Fruit fly (Drosophila melanogaster) whole organism, embryonic: ENCODE results near the gene CG32066.

Experiments
- Awh ChIP-seq: fragments of 200-800 bp; sonication (Bioruptor generic); IDR thresholded peaks from 2 replicates; pipeline ENCODE4, ENCODE4 v1.3.6; 2022; ENCODE audit warnings: missing biosample characterization, missing genetic modification characterization
- B-H1 ChIP-seq: fragments of 200-800 bp; sonication (Bioruptor generic); IDR thresholded peaks from 3 replicates; pipeline ENCODE4 v1.3.6; 2022; ENCODE audit warnings: missing biosample characterization, missing genetic modification characterization
- CG10147 ChIP-seq: fragments of 200-800 bp; sonication (Bioruptor generic); optimal IDR thresholded peaks from 2 replicates; lab custom pipeline; 2019; ENCODE audit warnings: missing biosample characterization, mild to moderate bottlenecking, missing genetic modification characterization, moderate library complexity
- CG10209 ChIP-seq: fragments of 200-800 bp; sonication (Bioruptor generic); optimal IDR thresholded peaks from 3 replicates; lab custom pipeline; 2017; ENCODE audit warnings: missing biosample characterization, mild to moderate bottlenecking, missing genetic modification characterization, missing genetic modification reagents
- CG11560 ChIP-seq: fragments of 200-800 bp; sonication (Bioruptor generic); IDR thresholded peaks from 3 replicates; pipeline ENCODE4 v1.3.6; 2022; ENCODE audit warnings: missing biosample characterization, missing genetic modification characterization
- CG12071 ChIP-seq: fragments of 200-800 bp; sonication (Bioruptor generic); optimal IDR thresholded peaks from 3 replicates; lab custom pipeline; 2018; ENCODE audit warnings: missing biosample characterization, mild to moderate bottlenecking, missing genetic modification characterization
- CG15514 ChIP-seq: fragments of 200-800 bp; sonication (Bioruptor generic); optimal IDR thresholded peaks from 3 replicates; lab custom pipeline; 2017; ENCODE audit warnings: missing biosample characterization, missing genetic modification characterization, mild to moderate bottlenecking, moderate library complexity, missing genetic modification reagents
- CG16779 ChIP-seq: fragments of 200-800 bp; sonication (Bioruptor generic); IDR thresholded peaks from 2 replicates; pipeline ENCODE4 v1.3.6; 2022; ENCODE audit warnings: missing biosample characterization, missing genetic modification characterization
- CG18262 ChIP-seq: fragments of 200-800 bp; optimal IDR thresholded peaks from 3 replicates; lab custom pipeline; 2019; ENCODE audit warnings: missing biosample characterization, mild to moderate bottlenecking, missing genetic modification characterization, moderate library complexity
- CG1832 ChIP-seq: fragments of 200-800 bp; sonication (Bioruptor generic); optimal IDR thresholded peaks from 2 replicates; lab custom pipeline; 2017; ENCODE audit warnings: missing biosample characterization, mild to moderate bottlenecking, missing genetic modification characterization, inconsistent platforms
- CG18476 ChIP-seq: fragments of 200-800 bp; sonication (Bioruptor generic); optimal IDR thresholded peaks from 2 replicates; lab custom pipeline; 2016; ENCODE audit warnings: missing biosample characterization, mild to moderate bottlenecking, missing genetic modification characterization
- CG2116 ChIP-seq: fragments of 200-800 bp; sonication (Bioruptor generic); optimal IDR thresholded peaks from 3 replicates; lab custom pipeline; 2018; ENCODE audit warnings: missing biosample characterization, mild to moderate bottlenecking, missing genetic modification characterization
- CG3407 ChIP-seq: fragments of 200-800 bp; sonication (Bioruptor generic); optimal IDR thresholded peaks from 2 replicates; lab custom pipeline; 2018; ENCODE audit warnings: missing biosample characterization, mild to moderate bottlenecking, missing genetic modification characterization
- CG3726 ChIP-seq: fragments of 200-800 bp; sonication (Bioruptor generic); IDR thresholded peaks from 3 replicates; pipeline ENCODE4, ENCODE4 v1.3.6; 2022; ENCODE audit warnings: missing biosample characterization, missing genetic modification characterization
- CG4360 ChIP-seq: fragments of 200-800 bp; sonication (Bioruptor generic); IDR thresholded peaks from 2 replicates; pipeline ENCODE4 v1.3.6; 2022; ENCODE audit warnings: missing biosample characterization, missing genetic modification characterization
- CG4424 ChIP-seq: fragments of 200-800 bp; sonication (Bioruptor generic); optimal IDR thresholded peaks from 3 replicates; lab custom pipeline; 2016; ENCODE audit warnings: missing biosample characterization, missing genetic modification characterization
- CG6254 ChIP-seq: fragments of 200-800 bp; sonication (Bioruptor generic); optimal IDR thresholded peaks from 3 replicates; lab custom pipeline; 2017; ENCODE audit warnings: mild to moderate bottlenecking, missing biosample characterization, missing genetic modification reagents, missing genetic modification characterization
- CG6854 ChIP-seq: fragments of 200-800 bp; sonication (Bioruptor generic); optimal IDR thresholded peaks from 3 replicates; lab custom pipeline; 2017; ENCODE audit warnings: missing biosample characterization, mild to moderate bottlenecking, missing genetic modification characterization
- CG7839 ChIP-seq: fragments of 200-800 bp; sonication (Bioruptor generic); optimal IDR thresholded peaks from 3 replicates; lab custom pipeline; 2018; ENCODE audit warnings: missing biosample characterization, mild to moderate bottlenecking, missing genetic modification characterization, moderate library complexity
- CG7963 ChIP-seq: fragments of 200-800 bp; sonication (Bioruptor generic); IDR thresholded peaks from 3 replicates; pipeline ENCODE4 v1.3.6; 2022; ENCODE audit warnings: missing biosample characterization, missing genetic modification characterization; ENCODE audit not compliant: partially characterized antibody
- CG8359 ChIP-seq: fragments of 200-800 bp; sonication (Bioruptor generic); optimal IDR thresholded peaks from 2 replicates; lab custom pipeline; 2017; ENCODE audit warnings: missing biosample characterization, mild to moderate bottlenecking, missing genetic modification characterization, borderline replicate concordance
- CG8924 ChIP-seq: fragments of 200-800 bp; optimal IDR thresholded peaks from 3 replicates; lab custom pipeline; 2019; ENCODE audit warnings: missing biosample characterization, mild to moderate bottlenecking, missing genetic modification characterization, moderate library complexity
- Chrac-16 ChIP-seq: fragments of 200-800 bp; sonication (Bioruptor generic); optimal IDR thresholded peaks from 3 replicates; lab custom pipeline; 2016; ENCODE audit warnings: missing biosample characterization, missing genetic modification characterization
- Dbx ChIP-seq: fragments of 200-800 bp; sonication (Bioruptor generic); IDR thresholded peaks from 3 replicates; pipeline ENCODE4 v1.3.6; 2022; ENCODE audit warnings: missing biosample characterization, missing genetic modification characterization
- Dfd ChIP-seq, 2 experiments: fragments of >200 bp; optimal IDR thresholded peaks; 2 replicates each; lab custom pipeline; 2017; ENCODE audit warnings: missing biosample characterization in 2 of 2, missing genetic modification characterization in 2 of 2
- Fer3 ChIP-seq: fragments of 200-800 bp; sonication (Bioruptor generic); optimal IDR thresholded peaks from 2 replicates; lab custom pipeline; 2018; ENCODE audit warnings: missing biosample characterization, mild to moderate bottlenecking, missing genetic modification characterization, moderate library complexity
- Hr78 ChIP-seq, 2 experiments: fragments of 200-800 bp in 1 of 2; fragments of >200 bp in 1 of 2; sonication (Bioruptor generic) in 1 of 2; optimal IDR thresholded peaks; 2 replicates each; lab custom pipeline; 2017 to 2019; ENCODE audit warnings: missing biosample characterization in 2 of 2, missing genetic modification characterization in 2 of 2, mild to moderate bottlenecking in 1 of 2, moderate library complexity in 1 of 2
- Med ChIP-seq: fragments of 200-800 bp; sonication (Bioruptor generic); peaks from one replicate; lab custom pipeline; 2016; ENCODE audit warnings: missing biosample characterization, missing genetic modification characterization, mild to moderate bottlenecking, inconsistent platforms, moderate library complexity
- Oaz ChIP-seq: fragments of 200-800 bp; sonication (Bioruptor generic); IDR thresholded peaks from 2 replicates; pipeline ENCODE4 v1.3.6; 2022; ENCODE audit warnings: missing biosample characterization, missing genetic modification characterization
- Oli ChIP-seq: fragments of 200-800 bp; sonication (Bioruptor generic); optimal IDR thresholded peaks from 2 replicates; lab custom pipeline; 2018; ENCODE audit warnings: missing biosample characterization, mild to moderate bottlenecking, missing genetic modification characterization, moderate library complexity
- Stat92E ChIP-seq, 3 experiments: fragments of >200 bp in 2 of 3; fragments of 200-800 bp in 1 of 3; sonication (Bioruptor generic) in 1 of 3; optimal IDR thresholded peaks; 2 replicates each; lab custom pipeline; 2017 to 2019; ENCODE audit warnings: missing biosample characterization in 3 of 3, missing genetic modification characterization in 3 of 3, mild to moderate bottlenecking in 1 of 3, moderate library complexity in 1 of 3
- Xrp1 ChIP-seq: fragments of 200-800 bp; sonication (Bioruptor generic); IDR thresholded peaks from 2 replicates; pipeline ENCODE4 v1.3.6; 2022; ENCODE audit warnings: missing biosample characterization, missing genetic modification characterization
- al ChIP-seq: fragments of 200-800 bp; sonication (Bioruptor generic); IDR thresholded peaks from 2 replicates; pipeline ENCODE4 v1.3.6; 2022; ENCODE audit warnings: missing biosample characterization, missing genetic modification characterization
- btn ChIP-seq: fragments of 200-800 bp; sonication (Bioruptor generic); optimal IDR thresholded peaks from 2 replicates; lab custom pipeline; 2016; ENCODE audit warnings: missing biosample characterization, missing genetic modification characterization
- cad ChIP-seq: fragments of >200 bp; optimal IDR thresholded peaks from 2 replicates; lab custom pipeline; 2017; ENCODE audit warnings: missing biosample characterization, missing genetic modification characterization
- danr ChIP-seq: fragments of 200-800 bp; sonication (Bioruptor generic); IDR thresholded peaks from 2 replicates; pipeline ENCODE4 v1.3.6; 2022; ENCODE audit warnings: missing biosample characterization, missing genetic modification characterization
- en ChIP-seq: fragments of 200-800 bp; sonication (Bioruptor generic); optimal IDR thresholded peaks from 2 replicates; lab custom pipeline; 2016; ENCODE audit warnings: missing biosample characterization, missing genetic modification characterization
- ewg ChIP-seq: fragments of 200-800 bp; sonication (Bioruptor generic); optimal IDR thresholded peaks from 3 replicates; lab custom pipeline; 2017; ENCODE audit warnings: mild to moderate bottlenecking, missing biosample characterization, missing genetic modification reagents, missing genetic modification characterization
- fd96Cb ChIP-seq: fragments of 200-800 bp; sonication (Bioruptor generic); optimal IDR thresholded peaks from 2 replicates; lab custom pipeline; 2018; ENCODE audit warnings: missing biosample characterization, mild to moderate bottlenecking, missing genetic modification characterization, moderate library complexity
- gem ChIP-seq: fragments of 200-800 bp; sonication (Bioruptor generic); optimal IDR thresholded peaks from 2 replicates; lab custom pipeline; 2019; ENCODE audit warnings: missing biosample characterization, mild to moderate bottlenecking, missing genetic modification characterization, moderate library complexity
- gsb ChIP-seq: fragments of 200-800 bp; sonication (Bioruptor generic); IDR thresholded peaks from 2 replicates; pipeline ENCODE4 v1.3.6; 2022; ENCODE audit warnings: missing biosample characterization, missing genetic modification characterization
- nerfin-1 ChIP-seq: fragments of 200-800 bp; sonication (Bioruptor generic); optimal IDR thresholded peaks from 3 replicates; lab custom pipeline; 2019; ENCODE audit warnings: missing biosample characterization, mild to moderate bottlenecking, missing genetic modification characterization, moderate library complexity
- onecut ChIP-seq: fragments of 200-800 bp; sonication (Bioruptor generic); IDR thresholded peaks from 2 replicates; pipeline ENCODE4 v1.3.6; 2022; ENCODE audit warnings: missing biosample characterization, missing genetic modification characterization
- prd ChIP-seq, 3 experiments: fragments of >200 bp in 2 of 3; fragments of 200-800 bp in 1 of 3; sonication (Bioruptor generic) in 1 of 3; optimal IDR thresholded peaks in 2 of 3; IDR thresholded peaks in 1 of 3; 2 replicates in 2 of 3; 3 replicates in 1 of 3; pipeline versions ENCODE4 v1.3.6 to Lab custom; 2017 to 2022; ENCODE audit warnings: missing biosample characterization in 1 of 3, missing genetic modification characterization in 1 of 3
- ranshi ChIP-seq: fragments of 200-800 bp; sonication (Bioruptor generic); IDR thresholded peaks from 2 replicates; pipeline ENCODE4 v1.3.6; 2022; ENCODE audit warnings: missing biosample characterization, missing genetic modification characterization
- slbo ChIP-seq: fragments of 200-800 bp; sonication (Bioruptor generic); IDR thresholded peaks from 2 replicates; pipeline ENCODE4 v1.3.6; 2022; ENCODE audit warnings: missing biosample characterization, missing genetic modification characterization
- trh ChIP-seq: fragments of 200-800 bp; sonication (Bioruptor generic); optimal IDR thresholded peaks from 2 replicates; lab custom pipeline; 2016; ENCODE audit warnings: missing biosample characterization, missing genetic modification characterization
- vfl ChIP-seq: fragments of 200-800 bp; sonication (Bioruptor generic); optimal IDR thresholded peaks from 2 replicates; lab custom pipeline; 2016; ENCODE audit warnings: missing biosample characterization, missing genetic modification characterization
- wor ChIP-seq: fragments of 200-800 bp; sonication (Bioruptor generic); IDR thresholded peaks from 2 replicates; pipeline ENCODE4 v1.3.6; 2022; ENCODE audit warnings: missing biosample characterization, missing genetic modification characterization

CG32066 gene

dm6 chr3L:10683899-10684340 lies 23.1 kb upstream of the CG32066 start (continued):
- peak; percentile 6 for TF ChIP-seq vfl (GFP tag; lab: Kevin White, UChicago)
- TF ChIP-seq danr (GFP tag; lab: Robert Waterston, UW), result no peak
- peak; percentile 59; the same call in 1 of the 2 replicates for TF ChIP-seq al (GFP tag; lab: Robert Waterston, UW)
- peak; percentile 36 for TF ChIP-seq en (GFP tag; lab: Kevin White, UChicago)
- TF ChIP-seq CG10147 (GFP tag; lab: Kevin White, UChicago), result peak; percentile 54
- TF ChIP-seq B-H1, result peak; percentile 56; the same call in 2 of the 3 replicates
- TF ChIP-seq Oaz (GFP tag; lab: Robert Waterston, UW), result peak; percentile 69
- peak; percentile 64 for TF ChIP-seq CG10209 (GFP tag; lab: Kevin White, UChicago)
- peak; percentile 34 for TF ChIP-seq CG8359
- TF ChIP-seq CG3726, result no peak
- peak; percentile 32 for TF ChIP-seq Chrac-16
- TF ChIP-seq nerfin-1, result peak; percentile 54
- TF ChIP-seq CG11560 (tag; lab: Robert Waterston, UW), result peak; percentile 61; the same call in 1 of the 3 replicates
- peak; percentile 44 for TF ChIP-seq Fer3 (tag; lab: Kevin White, UChicago)
- peak; percentile 83 for TF ChIP-seq gem (tag; lab: Kevin White, UChicago)
- no peak for TF ChIP-seq cad
- peak; percentile 71; the same call in 1 of the 2 replicates for TF ChIP-seq ranshi (GFP tag; lab: Robert Waterston, UW)
- TF ChIP-seq CG3407, result peak; percentile 22
- TF ChIP-seq CG15514, result peak; percentile 52
- peak; percentile 86 for TF ChIP-seq CG7839 (tag; lab: Kevin White, UChicago)
- peak; percentile 51; the same call in 1 of the 2 replicates for TF ChIP-seq gsb
- no peak for TF ChIP-seq trh (GFP tag; lab: Kevin White, UChicago)
- no peak for TF ChIP-seq Dfd (GFP tag; optimal IDR thresholded peaks at IDR 0.05; lab: Kevin White, UChicago)
- no peak for TF ChIP-seq CG1832 (GFP tag; lab: Kevin White, UChicago)
- peak; percentile 54 for TF ChIP-seq CG6254 (GFP tag; lab: Kevin White, UChicago)
- TF ChIP-seq wor, result peak; percentile 61
- TF ChIP-seq CG12071 (GFP tag; lab: Kevin White, UChicago), result peak; percentile 59
- TF ChIP-seq CG2116 (GFP tag; lab: Kevin White, UChicago), result peak; percentile 31
- no peak for TF ChIP-seq prd (optimal IDR thresholded peaks at IDR 0.05; lab: Kevin White, UChicago)
- TF ChIP-seq prd (GFP tag; IDR thresholded peaks at IDR 0.05; lab: Robert Waterston, UW), result peak; percentile 82
- no peak for TF ChIP-seq CG7963 (GFP tag; lab: Robert Waterston, UW)
- peak; percentile 72 for TF ChIP-seq CG4424 (GFP tag; lab: Kevin White, UChicago)
- 0 out of 2 replicates have a peak, but pooled peaks have one; percentile 28 for TF ChIP-seq CG16779 (GFP tag; lab: Robert Waterston, UW)
- TF ChIP-seq Xrp1, result peak; percentile 65
- TF ChIP-seq CG4360, result no peak
- TF ChIP-seq CG8924 (tag; lab: Kevin White, UChicago), result peak; percentile 31
- TF ChIP-seq Hr78 (GFP tag; optimal IDR thresholded peaks at IDR 0.05; lab: Kevin White, UChicago), result peak in 1 of 2 experiments; percentile 19
- TF ChIP-seq CG18476, result peak; percentile 54
- peak; percentile 13 for TF ChIP-seq btn (GFP tag; lab: Kevin White, UChicago)
- no peak for TF ChIP-seq CG6854 (GFP tag; lab: Kevin White, UChicago)
- peak; percentile 97 for TF ChIP-seq Med (GFP tag; lab: Kevin White, UChicago)
- TF ChIP-seq ewg (GFP tag; lab: Kevin White, UChicago), result peak; percentile 33
- no peak for TF ChIP-seq Stat92E (GFP tag; optimal IDR thresholded peaks at IDR 0.05; lab: Kevin White, UChicago)
- peak; percentile 61 for TF ChIP-seq CG18262 (tag; lab: Kevin White, UChicago)
- peak; percentile 56 for TF ChIP-seq slbo (GFP tag; lab: Robert Waterston, UW)
- peak; percentile 79 for TF ChIP-seq fd96Cb (tag; lab: Kevin White, UChicago)
- TF ChIP-seq Awh, result peak; percentile 61; the same call in 1 of the 2 replicates
- TF ChIP-seq Oli (tag; lab: Kevin White, UChicago), result peak; percentile 80
- 0 out of 3 replicates have a peak, but pooled peaks have one; percentile 20 for TF ChIP-seq Dbx
- TF ChIP-seq onecut (GFP tag; lab: Robert Waterston, UW), result peak; percentile 57
